Fruit fly (Drosophila melanogaster) whole organism, embryonic: ENCODE results near the gene CG42268.
A peak's percentile ranks its signal among the peaks of the same experiment; 100 is the strongest.

Experiments
- Antp ChIP-seq: fragments of 200-800 bp; sonication (Bioruptor generic); optimal IDR thresholded peaks from 3 replicates; lab custom pipeline; 2016; ENCODE audit warnings: missing biosample characterization, missing genetic modification characterization
- CG12236 ChIP-seq: fragments of 200-800 bp; sonication (Bioruptor generic); optimal IDR thresholded peaks from 2 replicates; lab custom pipeline; 2016; ENCODE audit warnings: missing biosample characterization, missing genetic modification characterization
- CG1233 ChIP-seq: fragments of 200-800 bp; sonication (Bioruptor generic); optimal IDR thresholded peaks from 4 replicates; lab custom pipeline; 2018; ENCODE audit warnings: missing biosample characterization, mild to moderate bottlenecking, missing genetic modification characterization
- CG13424 ChIP-seq: fragments of 200-800 bp; sonication (Bioruptor generic); optimal IDR thresholded peaks from 2 replicates; lab custom pipeline; 2019; ENCODE audit warnings: missing biosample characterization, mild to moderate bottlenecking, missing genetic modification characterization, moderate library complexity
- CG14860 ChIP-seq: fragments of 200-800 bp; sonication (Bioruptor generic); IDR thresholded peaks from 3 replicates; pipeline ENCODE4 v1.3.6; 2022; ENCODE audit warnings: missing biosample characterization, missing genetic modification characterization; ENCODE audit not compliant: partially characterized antibody
- CG14965 ChIP-seq: fragments of 200-800 bp; sonication (Bioruptor generic); optimal IDR thresholded peaks from 2 replicates; lab custom pipeline; 2016; ENCODE audit warnings: missing biosample characterization, missing genetic modification characterization, borderline replicate concordance
- CG16779 ChIP-seq: fragments of 200-800 bp; sonication (Bioruptor generic); IDR thresholded peaks from 2 replicates; pipeline ENCODE4 v1.3.6; 2022; ENCODE audit warnings: missing biosample characterization, missing genetic modification characterization
- CG17568 ChIP-seq: fragments of 200-800 bp; sonication (Bioruptor generic); optimal IDR thresholded peaks from 2 replicates; lab custom pipeline; 2018; ENCODE audit warnings: missing biosample characterization, mild to moderate bottlenecking, missing genetic modification characterization, moderate library complexity
- CG2678 ChIP-seq: fragments of 200-800 bp; sonication (Bioruptor generic); optimal IDR thresholded peaks from 3 replicates; lab custom pipeline; 2019; ENCODE audit warnings: missing biosample characterization, mild to moderate bottlenecking, missing genetic modification characterization, moderate library complexity
- CG30403 ChIP-seq: fragments of 200-800 bp; sonication (Bioruptor generic); optimal IDR thresholded peaks from 3 replicates; lab custom pipeline; 2016; ENCODE audit warnings: missing biosample characterization, missing genetic modification characterization
- CG3065 ChIP-seq: fragments of 200-800 bp; sonication (Bioruptor generic); optimal IDR thresholded peaks from 2 replicates; lab custom pipeline; 2016; ENCODE audit warnings: missing biosample characterization, missing genetic modification characterization
- CG3163 ChIP-seq: fragments of 200-800 bp; sonication (Bioruptor generic); optimal IDR thresholded peaks from 3 replicates; lab custom pipeline; 2016; ENCODE audit warnings: missing biosample characterization, missing genetic modification characterization
- CG3281 ChIP-seq: fragments of 200-800 bp; sonication (Bioruptor generic); optimal IDR thresholded peaks from 3 replicates; lab custom pipeline; 2017; ENCODE audit warnings: missing biosample characterization, mild to moderate bottlenecking, missing genetic modification characterization
- CG4328 ChIP-seq: fragments of 200-800 bp; sonication (Bioruptor generic); optimal IDR thresholded peaks from 3 replicates; lab custom pipeline; 2017; ENCODE audit warnings: missing biosample characterization, missing genetic modification reagents, missing genetic modification characterization
- CG4730 ChIP-seq: fragments of 200-800 bp; sonication (Bioruptor generic); IDR thresholded peaks from 2 replicates; pipeline ENCODE4 v1.3.6; 2022; ENCODE audit warnings: missing biosample characterization, missing genetic modification characterization
- CG5180 ChIP-seq: fragments of 200-800 bp; sonication (Bioruptor generic); optimal IDR thresholded peaks from 3 replicates; lab custom pipeline; 2017; ENCODE audit warnings: missing biosample characterization, missing genetic modification characterization, mild to moderate bottlenecking, moderate library complexity, missing genetic modification reagents
- CG6765 ChIP-seq: fragments of 200-800 bp; sonication (Bioruptor generic); optimal IDR thresholded peaks from 3 replicates; lab custom pipeline; 2017; ENCODE audit warnings: missing biosample characterization, mild to moderate bottlenecking, missing genetic modification characterization
- CG6791 ChIP-seq: fragments of 200-800 bp; sonication (Bioruptor generic); IDR thresholded peaks from 3 replicates; pipeline ENCODE4 v1.3.6; 2022; ENCODE audit warnings: missing biosample characterization, missing genetic modification characterization; ENCODE audit not compliant: partially characterized antibody
- CG7786 ChIP-seq: fragments of 200-800 bp; sonication (Bioruptor generic); optimal IDR thresholded peaks from 2 replicates; lab custom pipeline; 2016; ENCODE audit warnings: missing biosample characterization, missing genetic modification characterization
- CG8388 ChIP-seq: fragments of 200-800 bp; sonication (Bioruptor generic); optimal IDR thresholded peaks from 2 replicates; lab custom pipeline; 2019; ENCODE audit warnings: missing biosample characterization, mild to moderate bottlenecking, missing genetic modification characterization, moderate library complexity
- CG8765 ChIP-seq: fragments of 200-800 bp; sonication (Bioruptor generic); IDR thresholded peaks from 2 replicates; pipeline ENCODE4 v1.3.6; 2022; ENCODE audit warnings: missing biosample characterization, missing genetic modification characterization
- D ChIP-seq, 2 experiments: fragments of 200-800 bp in 1 of 2; fragments of >200 bp in 1 of 2; sonication (Bioruptor generic) in 1 of 2; optimal IDR thresholded peaks; 2 replicates in 1 of 2; 3 replicates in 1 of 2; lab custom pipeline; 2017; ENCODE audit warnings: mild to moderate bottlenecking in 1 of 2, missing biosample characterization in 1 of 2, missing genetic modification characterization in 1 of 2, missing genetic modification reagents in 1 of 2
- Doc2 ChIP-seq: fragments of 200-800 bp; sonication (Bioruptor generic); IDR thresholded peaks from 2 replicates; pipeline ENCODE4 v1.3.6; 2022; ENCODE audit warnings: missing biosample characterization, missing genetic modification characterization
- Gug ChIP-seq: fragments of 200-800 bp; sonication (Bioruptor generic); IDR thresholded peaks from 4 replicates; pipeline ENCODE4 v1.3.6; 2022; ENCODE audit warnings: missing biosample characterization, missing genetic modification characterization
- Hmr ChIP-seq: fragments of 200-800 bp; sonication (Bioruptor generic); optimal IDR thresholded peaks from 3 replicates; lab custom pipeline; 2017; ENCODE audit warnings: mild to moderate bottlenecking, missing biosample characterization, missing genetic modification reagents, missing genetic modification characterization
- Hr51 ChIP-seq, 2 experiments: fragments of 200-800 bp; sonication (Bioruptor generic); optimal IDR thresholded peaks; 2 replicates in 1 of 2; 3 replicates in 1 of 2; lab custom pipeline; 2016 to 2018; ENCODE audit warnings: missing biosample characterization in 2 of 2, missing genetic modification characterization in 2 of 2, mild to moderate bottlenecking in 1 of 2, moderate library complexity in 1 of 2
- Hr78 ChIP-seq, 2 experiments: fragments of 200-800 bp in 1 of 2; fragments of >200 bp in 1 of 2; sonication (Bioruptor generic) in 1 of 2; optimal IDR thresholded peaks; 2 replicates each; lab custom pipeline; 2017 to 2019; ENCODE audit warnings: missing biosample characterization in 2 of 2, missing genetic modification characterization in 2 of 2, mild to moderate bottlenecking in 1 of 2, moderate library complexity in 1 of 2
- NC2β ChIP-seq: fragments of 200-800 bp; sonication (Bioruptor generic); optimal IDR thresholded peaks from 2 replicates; lab custom pipeline; 2016; ENCODE audit warnings: missing biosample characterization, missing genetic modification characterization
- Nf-YC ChIP-seq: fragments of 200-800 bp; optimal IDR thresholded peaks from 3 replicates; lab custom pipeline; 2019; ENCODE audit warnings: missing biosample characterization, mild to moderate bottlenecking, missing genetic modification characterization, moderate library complexity
- Six4 ChIP-seq: fragments of 200-800 bp; sonication (Bioruptor generic); optimal IDR thresholded peaks from 2 replicates; lab custom pipeline; 2016; ENCODE audit warnings: missing biosample characterization, missing genetic modification characterization
- Sry-β ChIP-seq: fragments of 200-800 bp; sonication (Bioruptor generic); optimal IDR thresholded peaks from 2 replicates; lab custom pipeline; 2018; ENCODE audit warnings: missing biosample characterization, mild to moderate bottlenecking, missing genetic modification characterization, moderate library complexity
- Taf1 ChIP-seq: fragments of 200-800 bp; sonication (Bioruptor generic); IDR thresholded peaks from 2 replicates; pipeline ENCODE4 v1.3.6; 2022; ENCODE audit warnings: missing biosample characterization, missing genetic modification characterization
- Xrp1 ChIP-seq: fragments of 200-800 bp; sonication (Bioruptor generic); IDR thresholded peaks from 2 replicates; pipeline ENCODE4 v1.3.6; 2022; ENCODE audit warnings: missing biosample characterization, missing genetic modification characterization
- bowl ChIP-seq: fragments of 200-800 bp; sonication (Bioruptor generic); IDR thresholded peaks from 2 replicates; pipeline ENCODE4 v1.3.6; 2022; ENCODE audit warnings: missing biosample characterization, missing genetic modification characterization
- bsh ChIP-seq, 2 experiments: fragments of 200-800 bp; sonication (Bioruptor generic); optimal IDR thresholded peaks; 2 replicates each; lab custom pipeline; 2017 to 2018; ENCODE audit warnings: mild to moderate bottlenecking in 2 of 2, missing biosample characterization in 2 of 2, missing genetic modification characterization in 2 of 2, moderate library complexity in 1 of 2
- btn ChIP-seq: fragments of 200-800 bp; sonication (Bioruptor generic); optimal IDR thresholded peaks from 2 replicates; lab custom pipeline; 2016; ENCODE audit warnings: missing biosample characterization, missing genetic modification characterization
- cad ChIP-seq: fragments of >200 bp; optimal IDR thresholded peaks from 2 replicates; lab custom pipeline; 2017; ENCODE audit warnings: missing biosample characterization, missing genetic modification characterization
- cato ChIP-seq: fragments of 200-800 bp; sonication (Bioruptor generic); optimal IDR thresholded peaks from 2 replicates; lab custom pipeline; 2016; ENCODE audit warnings: missing biosample characterization, missing genetic modification characterization, borderline replicate concordance
- chif ChIP-seq, 2 experiments: fragments of 200-800 bp; sonication (Bioruptor generic); optimal IDR thresholded peaks; 3 replicates each; lab custom pipeline; 2016; ENCODE audit warnings: missing biosample characterization in 2 of 2, missing genetic modification characterization in 2 of 2
- crc ChIP-seq: fragments of 200-800 bp; sonication (Bioruptor generic); optimal IDR thresholded peaks from 2 replicates; lab custom pipeline; 2016; ENCODE audit warnings: missing biosample characterization, missing genetic modification characterization
- danr ChIP-seq: fragments of 200-800 bp; sonication (Bioruptor generic); IDR thresholded peaks from 2 replicates; pipeline ENCODE4 v1.3.6; 2022; ENCODE audit warnings: missing biosample characterization, missing genetic modification characterization
- grau ChIP-seq: fragments of 200-800 bp; optimal IDR thresholded peaks from 3 replicates; lab custom pipeline; 2019; ENCODE audit warnings: missing biosample characterization, mild to moderate bottlenecking, missing genetic modification characterization, moderate library complexity
- hth ChIP-seq: fragments of >200 bp; optimal IDR thresholded peaks from 2 replicates; lab custom pipeline; 2017; ENCODE audit warnings: inconsistent platforms
- nmo ChIP-seq: fragments of 200-800 bp; sonication (Bioruptor generic); optimal IDR thresholded peaks from 2 replicates; lab custom pipeline; 2018; ENCODE audit warnings: missing biosample characterization, mild to moderate bottlenecking, missing genetic modification characterization, moderate library complexity
- onecut ChIP-seq: fragments of 200-800 bp; sonication (Bioruptor generic); IDR thresholded peaks from 2 replicates; pipeline ENCODE4 v1.3.6; 2022; ENCODE audit warnings: missing biosample characterization, missing genetic modification characterization
- salm ChIP-seq: fragments of 200-800 bp; sonication (Bioruptor generic); optimal IDR thresholded peaks from 2 replicates; lab custom pipeline; 2018; ENCODE audit warnings: missing biosample characterization, mild to moderate bottlenecking, missing genetic modification characterization
- stc ChIP-seq: fragments of 200-800 bp; sonication (Bioruptor generic); IDR thresholded peaks from 2 replicates; pipeline ENCODE4 v1.3.6; 2022; ENCODE audit warnings: missing biosample characterization, missing genetic modification characterization
- tgo ChIP-seq: fragments of 200-800 bp; sonication (Bioruptor generic); IDR thresholded peaks from 3 replicates; pipeline ENCODE4 v1.3.6; 2022; ENCODE audit warnings: missing biosample characterization, missing genetic modification characterization
- ttk ChIP-seq: fragments of 200-800 bp; sonication (Bioruptor generic); IDR thresholded peaks from 2 replicates; pipeline ENCODE4 v2.1.2; 2022; ENCODE audit warnings: missing biosample characterization, missing genetic modification characterization
- tup ChIP-seq: fragments of 200-800 bp; sonication (Bioruptor generic); optimal IDR thresholded peaks from 2 replicates; lab custom pipeline; 2016; ENCODE audit warnings: missing biosample characterization, mild to moderate bottlenecking, missing genetic modification characterization, moderate library complexity

The CG42268 gene

dm6 chr3L:9718929-9719328, 41.3 kb downstream of the CG42268 start, which contains the start of the genes CG18178 and CG14174 (continued):
- TF ChIP-seq Hr51 (GFP tag; optimal IDR thresholded peaks at IDR 0.05; lab: Kevin White, UChicago), result peak in 1 of 2 experiments; percentile 71
- TF ChIP-seq Hmr (GFP tag; lab: Kevin White, UChicago), result no peak
- TF ChIP-seq CG4328 (GFP tag; lab: Kevin White, UChicago), result peak; percentile 35
- TF ChIP-seq CG6791 (GFP tag; lab: Robert Waterston, UW), result no peak
- TF ChIP-seq CG3065, result peak; percentile 20
- 0 out of 2 replicates have a peak, but pooled peaks have one; percentile 12 for TF ChIP-seq danr (GFP tag; lab: Robert Waterston, UW)
- TF ChIP-seq Taf1 (GFP tag; lab: Robert Waterston, UW), result peak; percentile 50; the same call in 1 of the 2 replicates
- TF ChIP-seq CG8765 (GFP tag; lab: Robert Waterston, UW), result 0 out of 2 replicates have a peak, but pooled peaks have one; percentile 14
- TF ChIP-seq Six4 (GFP tag; lab: Kevin White, UChicago), result peak; percentile 51
- TF ChIP-seq grau, result peak; percentile 83
- peak; percentile 60 for TF ChIP-seq CG30403 (GFP tag; lab: Kevin White, UChicago)
- TF ChIP-seq cad (GFP tag; lab: Kevin White, UChicago), result no peak
- no peak for TF ChIP-seq Hr78 (GFP tag; optimal IDR thresholded peaks at IDR 0.05; lab: Kevin White, UChicago)
- TF ChIP-seq D (optimal IDR thresholded peaks at IDR 0.05; lab: Kevin White, UChicago), result no peak
- peak; percentile 16 for TF ChIP-seq D (GFP tag; optimal IDR thresholded peaks at IDR 0.05; lab: Kevin White, UChicago)
- TF ChIP-seq stc (GFP tag; lab: Robert Waterston, UW), result 0 out of 2 replicates have a peak, but pooled peaks have one; percentile 35
- no peak for TF ChIP-seq CG5180 (GFP tag; lab: Kevin White, UChicago)
- TF ChIP-seq Xrp1 (GFP tag; lab: Robert Waterston, UW), result peak; percentile 69
- TF ChIP-seq CG14965 (GFP tag; lab: Kevin White, UChicago), result no peak
- peak; percentile 49; the same call in 1 of the 2 replicates for TF ChIP-seq ttk (GFP tag; lab: Robert Waterston, UW)
- no peak for TF ChIP-seq tup (GFP tag; lab: Kevin White, UChicago)
- no peak for TF ChIP-seq CG12236 (GFP tag; lab: Kevin White, UChicago)
- TF ChIP-seq onecut, result peak; percentile 31; the same call in 1 of the 2 replicates
- TF ChIP-seq Nf-YC (tag; lab: Kevin White, UChicago), result peak; percentile 82
- peak; percentile 48 for TF ChIP-seq cato (GFP tag; lab: Kevin White, UChicago)
- TF ChIP-seq Sry-β (GFP tag; lab: Kevin White, UChicago), result peak; percentile 96
- no peak; the same call in 1 of the 2 replicates for TF ChIP-seq CG4730 (GFP tag; lab: Robert Waterston, UW)
- TF ChIP-seq Gug (GFP tag; lab: Robert Waterston, UW), result peak; percentile 13; the same call in 1 of the 4 replicates
- TF ChIP-seq CG14860 (GFP tag; lab: Robert Waterston, UW), result no peak
- no peak for TF ChIP-seq CG6765 (GFP tag; lab: Kevin White, UChicago)
- no peak for TF ChIP-seq Antp (GFP tag; lab: Kevin White, UChicago)
- peak in 1 of 2 experiments; percentile 72 for TF ChIP-seq bsh (GFP tag; optimal IDR thresholded peaks at IDR 0.05; lab: Kevin White, UChicago)
- no peak for TF ChIP-seq CG7786 (GFP tag; lab: Kevin White, UChicago)
- TF ChIP-seq CG3163 (GFP tag; lab: Kevin White, UChicago), result no peak
- TF ChIP-seq btn (GFP tag; lab: Kevin White, UChicago), result no peak
- TF ChIP-seq hth, result no peak
- peak; percentile 74 for TF ChIP-seq CG2678
- TF ChIP-seq Doc2 (GFP tag; lab: Robert Waterston, UW), result no peak
- TF ChIP-seq crc, result no peak
- no peak for TF ChIP-seq NC2β
- peak; percentile 64 for TF ChIP-seq tgo (GFP tag; lab: Robert Waterston, UW)
- TF ChIP-seq chif (GFP tag; optimal IDR thresholded peaks at IDR 0.05; lab: Kevin White, UChicago), result no peak
- TF ChIP-seq CG16779 (GFP tag; lab: Robert Waterston, UW), result no peak
- TF ChIP-seq CG3281, result peak; percentile 70
- TF ChIP-seq CG1233 (GFP tag; lab: Kevin White, UChicago), result peak; percentile 20
- TF ChIP-seq CG17568, result no peak
- no peak for TF ChIP-seq salm (tag; lab: Kevin White, UChicago)
- TF ChIP-seq CG13424 (tag; lab: Kevin White, UChicago), result peak; percentile 85
- TF ChIP-seq nmo, result peak; percentile 85
- TF ChIP-seq bowl (GFP tag; lab: Robert Waterston, UW), result no peak
- peak; percentile 45 for TF ChIP-seq CG8388
